Fruit fly (Drosophila melanogaster) whole organism, adult: ENCODE results near the gene CG43059.

Experiments used
- CG11617 ChIP-seq: fragments of 200-800 bp; sonication (Bioruptor generic); optimal IDR thresholded peaks from 2 replicates; lab custom pipeline; 2017; ENCODE audit warnings: mild to moderate bottlenecking, missing biosample characterization, missing genetic modification reagents, missing genetic modification characterization
- CG12768 ChIP-seq: fragments of 200-800 bp; sonication (Bioruptor generic); optimal IDR thresholded peaks from 2 replicates; lab custom pipeline; 2017; ENCODE audit warnings: missing biosample characterization, missing genetic modification characterization, mild to moderate bottlenecking, moderate library complexity, missing genetic modification reagents
- CG14711 ChIP-seq: fragments of 200-800 bp; sonication (Bioruptor generic); optimal IDR thresholded peaks from 2 replicates; lab custom pipeline; 2018; ENCODE audit warnings: missing biosample characterization, mild to moderate bottlenecking, missing genetic modification characterization, moderate library complexity
- CG1620 ChIP-seq: fragments of 200-800 bp; sonication (Bioruptor generic); optimal IDR thresholded peaks from 2 replicates; lab custom pipeline; 2016; ENCODE audit warnings: missing biosample characterization, missing genetic modification characterization
- CG33017 ChIP-seq: fragments of 200-800 bp; sonication (Bioruptor generic); optimal IDR thresholded peaks from 2 replicates; lab custom pipeline; 2018; ENCODE audit warnings: missing biosample characterization, mild to moderate bottlenecking, missing genetic modification characterization, moderate library complexity
- CG5204 ChIP-seq: fragments of 200-800 bp; sonication (Bioruptor generic); optimal IDR thresholded peaks from 2 replicates; lab custom pipeline; 2016; ENCODE audit warnings: missing biosample characterization, missing genetic modification characterization
- CG7045 ChIP-seq: fragments of 200-800 bp; sonication (Bioruptor generic); optimal IDR thresholded peaks from 2 replicates; lab custom pipeline; 2017; ENCODE audit warnings: missing biosample characterization, mild to moderate bottlenecking, missing genetic modification characterization
- CG7101 ChIP-seq: fragments of 200-800 bp; sonication (Bioruptor generic); optimal IDR thresholded peaks from 2 replicates; lab custom pipeline; 2018; ENCODE audit warnings: missing biosample characterization, mild to moderate bottlenecking, missing genetic modification characterization, moderate library complexity
- Clk ChIP-seq: fragments of 200-800 bp; sonication (Bioruptor generic); optimal IDR thresholded peaks from 2 replicates; lab custom pipeline; 2017; ENCODE audit warnings: missing biosample characterization, missing genetic modification characterization
- Crg-1 ChIP-seq: fragments of 200-800 bp; sonication (Bioruptor generic); optimal IDR thresholded peaks from 2 replicates; lab custom pipeline; 2016; ENCODE audit warnings: missing biosample characterization, missing genetic modification characterization
- Hr96 ChIP-seq: fragments of 200-800 bp; sonication (Bioruptor generic); optimal IDR thresholded peaks from 2 replicates; lab custom pipeline; 2016; ENCODE audit warnings: missing biosample characterization, missing genetic modification characterization
- Mnt ChIP-seq: fragments of 200-800 bp; sonication (Bioruptor generic); optimal IDR thresholded peaks from 2 replicates; lab custom pipeline; 2016; ENCODE audit warnings: missing biosample characterization, mild to moderate bottlenecking, missing genetic modification characterization
- bab1 ChIP-seq: fragments of 200-800 bp; sonication (Bioruptor generic); optimal IDR thresholded peaks from 3 replicates; lab custom pipeline; 2019; ENCODE audit warnings: missing biosample characterization, mild to moderate bottlenecking, missing genetic modification characterization, moderate library complexity
- cic ChIP-seq: fragments of 200-800 bp; sonication (Bioruptor generic); optimal IDR thresholded peaks from 2 replicates; lab custom pipeline; 2017; ENCODE audit warnings: missing biosample characterization, mild to moderate bottlenecking, missing genetic modification characterization, moderate library complexity
- cnc ChIP-seq, 2 experiments: fragments of >200 bp; optimal IDR thresholded peaks; 2 replicates each; lab custom pipeline; 2017
- kay ChIP-seq: fragments of 200-800 bp; sonication (Bioruptor generic); peaks from one replicate; lab custom pipeline; 2016; ENCODE audit warnings: missing biosample characterization, missing genetic modification characterization, borderline replicate concordance
- ovo ChIP-seq: fragments of 200-800 bp; sonication (Bioruptor generic); optimal IDR thresholded peaks from 2 replicates; lab custom pipeline; 2016; ENCODE audit warnings: missing biosample characterization, missing genetic modification characterization
- pad ChIP-seq: fragments of 200-800 bp; sonication (Bioruptor generic); optimal IDR thresholded peaks from 3 replicates; lab custom pipeline; 2017; ENCODE audit warnings: missing biosample characterization, missing genetic modification characterization, mild to moderate bottlenecking, moderate library complexity, missing genetic modification reagents
- tj ChIP-seq: fragments of 200-800 bp; sonication (Bioruptor generic); optimal IDR thresholded peaks from 3 replicates; lab custom pipeline; 2017; ENCODE audit warnings: missing biosample characterization, mild to moderate bottlenecking, missing genetic modification characterization, moderate library complexity
- toe ChIP-seq: fragments of 200-800 bp; sonication (Bioruptor generic); optimal IDR thresholded peaks from 2 replicates; lab custom pipeline; 2016; ENCODE audit warnings: missing biosample characterization, missing genetic modification characterization

The CG43059 gene

dm6 chr3L:8318916-8319506 lies at the start of gene CG43059:
Gene CG43059 (minus strand): TSS chr3L:8318966.
- TF ChIP-seq pad (GFP tag; lab: Kevin White, UChicago) (no peak), Clk (GFP tag; lab: Kevin White, UChicago) (no peak), CG11617 (GFP tag; lab: Kevin White, UChicago) (no peak), Mnt (no peak), cic (GFP tag; lab: Kevin White, UChicago) (no peak), CG7101 (tag; lab: Kevin White, UChicago) (no peak), bab1 (GFP tag; lab: Kevin White, UChicago) (no peak), CG14711 (no peak), cnc (optimal IDR thresholded peaks at IDR 0.05; lab: Kevin White, UChicago) (no peak), CG7045 (GFP tag; lab: Kevin White, UChicago) (no peak), tj (GFP tag; lab: Kevin White, UChicago) (no peak), CG5204 (GFP tag; lab: Kevin White, UChicago) (no peak), Crg-1 (GFP tag; lab: Kevin White, UChicago) (no peak), CG33017 (no peak), Hr96 (GFP tag; lab: Kevin White, UChicago) (no peak), CG1620 (GFP tag; lab: Kevin White, UChicago) (no peak), kay (GFP tag; lab: Kevin White, UChicago) (no peak), toe (GFP tag; lab: Kevin White, UChicago) (no peak), ovo (GFP tag; lab: Kevin White, UChicago) (no peak)

DNA sequence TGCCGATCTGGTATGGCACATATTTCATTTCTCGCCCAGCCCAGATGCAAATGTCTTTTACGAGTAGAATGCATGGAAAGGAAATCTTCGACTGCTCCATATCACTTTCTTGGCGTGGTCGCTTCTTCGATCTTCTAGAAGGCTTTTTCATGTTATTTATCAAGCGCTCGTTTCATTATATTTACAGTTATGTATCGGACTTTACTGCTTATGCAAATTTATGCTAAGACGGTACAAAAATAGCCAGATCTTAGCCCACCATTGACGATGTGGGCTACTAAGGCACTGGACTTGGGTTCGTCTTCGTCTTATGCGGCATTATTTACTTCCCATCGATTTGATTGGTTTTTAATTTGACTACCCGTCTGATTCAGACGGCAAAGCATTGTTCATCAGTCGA lies 44.5 kb upstream of the CG43059 start:
- TF ChIP-seq bab1 (GFP tag; lab: Kevin White, UChicago) (no peak), pad (GFP tag; lab: Kevin White, UChicago) (no peak), toe (GFP tag; lab: Kevin White, UChicago) (no peak), CG1620 (GFP tag; lab: Kevin White, UChicago) (no peak), CG7045 (GFP tag; lab: Kevin White, UChicago) (no peak)

- TF ChIP-seq ovo (GFP tag; lab: Kevin White, UChicago) (peak; percentile 44), CG12768 (GFP tag; lab: Kevin White, UChicago) (peak; percentile 1), CG7101 (tag; lab: Kevin White, UChicago) (peak; percentile 38), CG14711 (no peak), tj (GFP tag; lab: Kevin White, UChicago) (peak; percentile 71), CG5204 (GFP tag; lab: Kevin White, UChicago) (no peak), Clk (GFP tag; lab: Kevin White, UChicago) (no peak), cnc (optimal IDR thresholded peaks at IDR 0.05; lab: Kevin White, UChicago) (peak; percentile 71 to 78), kay (GFP tag; lab: Kevin White, UChicago) (no peak), Mnt (peak; percentile 63), cic (GFP tag; lab: Kevin White, UChicago) (peak; percentile 71), CG33017 (peak; percentile 69), bab1 (GFP tag; lab: Kevin White, UChicago) (peak; percentile 80), toe (GFP tag; lab: Kevin White, UChicago) (peak; percentile 46), CG1620 (GFP tag; lab: Kevin White, UChicago) (peak; percentile 34), pad (GFP tag; lab: Kevin White, UChicago) (peak; percentile 36), CG7045 (GFP tag; lab: Kevin White, UChicago) (no peak), CG11617 (GFP tag; lab: Kevin White, UChicago) (peak; percentile 59), Crg-1 (GFP tag; lab: Kevin White, UChicago) (peak; percentile 29), Hr96 (GFP tag; lab: Kevin White, UChicago) (peak; percentile 41)
Observed at dm6 chr3L:8360643-8361110, 41.9 kb upstream of the CG43059 start, which contains the start of gene Idh. Gene Idh (minus strand): TSS chr3L:8360906.

DNA sequence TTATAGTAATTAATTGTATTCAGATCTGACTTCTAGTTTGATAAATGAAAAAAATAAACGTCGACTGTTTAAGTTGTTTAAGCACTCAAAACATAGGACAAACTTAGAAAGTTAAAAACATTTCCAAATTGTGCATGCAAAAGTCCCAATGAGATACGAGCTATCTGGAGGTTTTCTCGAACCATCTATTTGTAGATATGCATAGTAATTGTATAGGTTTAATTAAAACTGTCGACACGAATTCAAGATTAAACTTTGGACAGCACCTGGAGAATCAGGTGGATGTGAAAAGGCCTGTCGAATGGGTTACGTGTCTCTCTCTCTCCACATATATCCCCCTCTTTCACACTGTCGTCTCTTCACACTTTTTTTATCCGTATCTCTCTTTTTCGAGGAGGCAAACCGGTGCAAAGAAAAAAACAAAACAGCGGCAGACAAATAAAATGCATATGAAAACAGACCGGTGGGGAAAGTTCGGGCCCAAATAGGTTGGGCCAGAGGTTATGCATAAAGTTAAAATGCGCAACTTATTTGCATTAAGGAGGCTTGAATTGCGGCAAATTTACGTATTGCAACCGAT lies 41.4 kb upstream of the CG43059 start:
- no peak for TF ChIP-seq Mnt
- no peak for TF ChIP-seq bab1 (GFP tag; lab: Kevin White, UChicago)
- TF ChIP-seq CG1620 (GFP tag; lab: Kevin White, UChicago), result no peak
- TF ChIP-seq cic (GFP tag; lab: Kevin White, UChicago), result no peak
- no peak for TF ChIP-seq Hr96 (GFP tag; lab: Kevin White, UChicago)
- no peak for TF ChIP-seq CG14711
- no peak for TF ChIP-seq CG7101 (tag; lab: Kevin White, UChicago)
- TF ChIP-seq pad (GFP tag; lab: Kevin White, UChicago), result no peak
- peak; percentile 26 for TF ChIP-seq CG12768 (GFP tag; lab: Kevin White, UChicago)
- TF ChIP-seq CG7045 (GFP tag; lab: Kevin White, UChicago), result no peak
- no peak for TF ChIP-seq cnc (optimal IDR thresholded peaks at IDR 0.05; lab: Kevin White, UChicago)
- TF ChIP-seq CG33017, result no peak
- TF ChIP-seq kay (GFP tag; lab: Kevin White, UChicago), result peak; percentile 92
- TF ChIP-seq Crg-1 (GFP tag; lab: Kevin White, UChicago), result no peak

dm6 chr3L:8358776-8359455 lies 40.1 kb upstream of the CG43059 start:
- peak; percentile 61 for TF ChIP-seq tj (GFP tag; lab: Kevin White, UChicago)
- TF ChIP-seq kay (GFP tag; lab: Kevin White, UChicago), result peak; percentile 99
- no peak for TF ChIP-seq CG7045 (GFP tag; lab: Kevin White, UChicago)
- TF ChIP-seq CG1620 (GFP tag; lab: Kevin White, UChicago), result no peak
- TF ChIP-seq CG33017, result no peak
- no peak for TF ChIP-seq toe (GFP tag; lab: Kevin White, UChicago)
- TF ChIP-seq CG14711, result no peak
- no peak for TF ChIP-seq Clk (GFP tag; lab: Kevin White, UChicago)
- TF ChIP-seq Hr96 (GFP tag; lab: Kevin White, UChicago), result peak; percentile 31
- peak; percentile 98 for TF ChIP-seq ovo (GFP tag; lab: Kevin White, UChicago)
- TF ChIP-seq cic (GFP tag; lab: Kevin White, UChicago), result peak; percentile 99
- no peak for TF ChIP-seq CG11617 (GFP tag; lab: Kevin White, UChicago)
- no peak for TF ChIP-seq pad (GFP tag; lab: Kevin White, UChicago)
- TF ChIP-seq cnc (optimal IDR thresholded peaks at IDR 0.05; lab: Kevin White, UChicago), result no peak
- TF ChIP-seq CG12768 (GFP tag; lab: Kevin White, UChicago), result peak; percentile 73
- TF ChIP-seq bab1 (GFP tag; lab: Kevin White, UChicago), result no peak
- no peak for TF ChIP-seq Crg-1 (GFP tag; lab: Kevin White, UChicago)
- TF ChIP-seq CG7101 (tag; lab: Kevin White, UChicago), result no peak
- peak; percentile 32 for TF ChIP-seq Mnt
